Worm (Caenorhabditis elegans): ENCODE measurements around the gene oac-54.

DNA sequence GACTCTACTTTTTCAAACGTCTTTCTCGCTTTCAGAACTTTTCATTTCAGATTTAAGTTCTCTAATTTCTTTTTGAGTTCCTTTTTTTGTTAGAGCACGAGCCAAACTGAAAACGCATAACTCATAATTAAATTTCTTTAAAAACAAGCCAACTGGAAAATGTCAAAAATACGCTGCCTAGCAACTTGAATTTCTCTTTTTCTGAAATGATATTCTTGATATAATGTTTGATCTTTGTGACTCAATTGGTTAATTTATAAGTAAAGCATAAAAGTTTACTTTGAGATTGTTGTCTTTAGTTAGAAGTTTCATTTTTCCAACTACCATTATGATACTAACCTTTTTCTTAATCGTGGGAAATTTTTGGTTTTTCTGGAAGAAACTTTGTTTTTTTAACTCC, 16.8 kb upstream of the oac-54 start:
- TF ChIP-seq snpc-4 (tag; optimal IDR thresholded peaks at IDR 0.05) = no peak
- no peak for TF ChIP-seq fos-1 (tag; optimal IDR thresholded peaks at IDR 0.05)
- no peak for TF ChIP-seq skn-1 (tag; optimal IDR thresholded peaks at IDR 0.05)

Measured in whole organism, L2 larva.